Worm (Caenorhabditis elegans): ENCODE data around the gene nspg-11.
"Not testable (repeated sequence)": the region's sequence is repeated elsewhere in the genome, so short reads cannot be mapped to it uniquely, and the experiment has no call there.

nspg-11 gene

DNA sequence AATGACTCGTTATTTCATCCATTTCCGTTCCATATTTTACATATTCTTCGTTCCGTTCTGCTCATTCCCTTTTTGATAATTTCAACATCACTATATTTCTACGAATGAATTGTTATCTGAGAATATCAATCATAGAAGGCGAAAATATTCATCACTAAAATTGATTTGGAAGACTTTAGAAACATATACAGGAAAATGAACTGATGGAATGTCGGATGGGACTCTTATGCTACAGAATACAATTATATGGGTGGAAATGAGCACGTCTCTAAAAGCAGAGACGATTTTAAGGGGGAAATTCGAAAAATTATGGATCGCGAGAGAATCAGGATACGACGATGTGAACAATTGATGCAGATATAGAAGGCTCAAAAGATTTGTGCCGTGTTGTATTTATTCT is 3.9 kb downstream of the nspg-11 start:
- no peak for TF ChIP-seq unc-62 (GFP tag; optimal IDR thresholded peaks at IDR 0.05)

DNA sequence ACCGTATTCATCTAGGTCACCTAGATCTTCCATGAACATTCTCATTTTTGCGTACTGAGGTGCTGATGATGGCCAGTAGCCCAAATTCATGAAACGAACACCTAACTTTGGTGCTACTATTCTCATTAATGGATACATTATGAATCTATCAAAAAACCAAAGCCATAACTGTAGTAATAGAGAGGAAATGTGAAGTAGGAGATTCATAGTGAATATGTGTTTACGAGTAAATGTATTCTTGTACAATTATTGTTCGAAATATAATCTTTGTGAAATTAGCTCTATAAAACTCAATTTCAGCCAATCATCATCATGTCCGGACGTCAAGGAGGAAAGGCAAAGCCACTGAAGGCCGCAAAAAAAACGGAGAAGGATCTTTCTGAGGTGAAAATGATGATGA is 4.8 kb downstream of the nspg-11 start, which contains the start of the genes F49C12.11 and nemt-1:
Gene F49C12.11 (plus strand): TSS at position 301 of the 400 bp plus-strand sequence.
Gene nemt-1 (minus strand): TSS at position 360 of the 400 bp plus-strand sequence.
- TF ChIP-seq unc-62 (GFP tag; optimal IDR thresholded peaks at IDR 0.05): no peak

DNA sequence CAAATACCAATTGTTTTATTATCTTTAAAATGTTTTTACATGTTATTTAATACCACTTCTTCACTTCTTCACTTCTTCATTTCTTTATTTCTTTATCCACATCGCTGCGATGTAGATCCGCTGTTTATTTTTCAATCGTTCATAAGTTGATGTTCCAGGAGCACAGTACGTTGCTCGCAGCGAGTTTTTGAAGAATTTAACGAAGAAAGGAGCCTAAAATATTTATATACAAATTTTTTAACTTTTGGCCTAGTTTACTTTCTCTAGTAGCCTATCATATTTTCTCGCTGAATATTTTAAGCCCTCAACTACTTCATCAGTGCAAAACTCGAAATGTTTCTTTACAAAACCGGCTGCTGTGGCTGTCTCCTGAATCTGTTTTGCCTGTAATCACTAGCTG is 5.7 kb downstream of the nspg-11 start:
- no peak for TF ChIP-seq unc-62 (GFP tag; optimal IDR thresholded peaks at IDR 0.05)

DNA sequence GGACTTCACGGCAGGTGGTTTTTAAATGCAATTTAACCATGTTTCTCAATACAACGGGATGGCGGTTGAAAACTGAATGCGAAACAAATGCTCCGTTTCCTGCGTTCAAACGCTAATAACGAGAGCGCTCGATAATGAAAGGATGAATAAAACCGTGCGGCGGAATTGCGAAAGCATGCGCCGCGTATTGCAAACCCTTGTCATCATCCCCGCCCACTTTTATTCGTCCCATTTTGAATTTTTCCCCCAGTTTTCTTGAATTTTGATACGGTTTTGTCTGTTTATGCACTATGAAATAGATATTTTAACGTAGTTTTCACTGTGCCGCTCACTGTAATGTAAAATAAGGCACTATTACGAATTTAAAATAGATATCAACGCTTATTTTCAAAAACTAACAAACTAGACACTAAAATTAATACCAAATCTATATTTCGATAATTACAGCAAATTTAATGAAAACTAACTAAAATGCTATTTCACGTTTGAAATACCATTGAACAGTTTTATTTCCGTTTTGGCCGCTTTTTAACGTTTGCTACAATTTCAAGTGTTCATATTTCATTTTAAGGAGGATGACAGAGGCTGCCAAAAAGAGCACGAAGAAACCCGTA is 7.7 kb downstream of the nspg-11 start, which contains the start of the genes F49C12.9 and rpn-7:
Gene F49C12.9 (minus strand): TSS at position 148 of the 614 bp plus-strand sequence.
Gene rpn-7 (plus strand): TSS at position 564 of the 614 bp plus-strand sequence.
- TF ChIP-seq unc-62 (GFP tag; optimal IDR thresholded peaks at IDR 0.05): no peak

DNA sequence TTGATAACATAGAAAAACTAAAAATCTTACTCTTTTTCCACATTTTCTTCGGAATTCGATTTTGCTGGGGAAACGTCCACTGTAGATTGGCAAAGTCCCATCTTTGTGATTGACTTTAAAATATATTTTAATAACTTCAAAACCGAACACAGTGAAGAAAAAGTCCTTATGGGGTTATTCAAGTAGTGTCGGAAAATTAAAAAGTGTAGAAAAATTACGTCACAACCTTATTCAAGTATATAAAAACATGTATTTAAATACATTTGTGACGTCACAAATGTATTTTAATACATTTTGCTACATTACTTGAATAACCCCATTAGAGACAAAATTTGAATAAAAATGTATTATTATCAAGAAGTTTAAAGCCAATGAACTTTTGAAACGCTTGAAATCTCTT is 11.1 kb downstream of the nspg-11 start, which contains the start of gene F49C12.7:
Gene F49C12.7 (minus strand): TSS at position 101 of the 400 bp plus-strand sequence.
- not testable (repeated sequence) for TF ChIP-seq unc-62 (GFP tag; optimal IDR thresholded peaks at IDR 0.05)

DNA sequence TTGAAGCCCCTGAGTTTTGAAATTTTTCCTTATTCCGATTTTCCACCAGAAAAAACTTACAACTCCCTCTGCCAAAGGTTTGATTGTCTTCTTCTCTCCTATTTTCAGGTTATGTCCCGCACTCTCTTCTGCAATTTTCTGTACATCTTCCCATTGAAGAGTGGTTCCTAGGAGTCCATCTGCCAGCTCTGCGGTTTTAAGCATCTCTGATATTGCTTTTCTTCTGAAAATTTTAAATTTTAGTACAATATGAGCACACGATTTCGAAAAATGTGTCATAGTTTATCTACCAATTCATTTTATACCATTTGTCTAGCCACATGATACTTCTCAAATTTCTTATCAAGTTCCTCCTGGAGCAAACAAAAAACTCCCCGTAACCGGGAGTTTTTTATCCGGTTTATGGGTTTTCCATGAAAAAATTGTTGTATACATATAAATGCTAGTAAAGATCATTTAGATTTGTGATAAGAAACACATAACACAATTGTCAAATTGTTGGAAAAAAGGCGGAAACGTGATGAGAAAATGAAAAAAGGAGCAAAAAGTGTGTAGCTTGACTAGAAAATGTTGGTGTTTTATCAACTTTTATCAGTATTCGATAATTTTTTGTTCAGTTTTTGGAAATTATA is 12.8 kb downstream of the nspg-11 start:
- TF ChIP-seq unc-62 (GFP tag; optimal IDR thresholded peaks at IDR 0.05): no peak

DNA sequence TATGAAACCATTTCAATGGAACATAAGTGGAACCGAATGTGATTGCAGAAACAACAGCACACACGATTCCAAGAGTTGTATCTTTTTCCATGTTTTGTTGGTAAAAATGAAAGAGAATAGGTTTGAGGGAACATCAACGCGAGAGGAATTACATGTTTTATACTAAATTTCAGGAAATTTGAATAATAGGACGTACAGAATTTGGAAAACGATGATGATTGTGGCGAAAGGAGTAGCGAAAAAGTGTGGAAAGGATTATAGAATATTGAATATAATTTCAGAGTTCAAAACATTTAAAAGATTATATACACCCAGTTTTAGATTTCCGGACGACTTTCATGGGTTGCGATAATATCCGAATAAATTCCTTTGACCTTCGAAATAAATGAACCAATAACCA is 14.9 kb downstream of the nspg-11 start, which contains the start of gene F49C12.6:
Gene F49C12.6 (minus strand): TSS at position 101 of the 400 bp plus-strand sequence.
- TF ChIP-seq unc-62 (GFP tag; optimal IDR thresholded peaks at IDR 0.05): no peak

DNA sequence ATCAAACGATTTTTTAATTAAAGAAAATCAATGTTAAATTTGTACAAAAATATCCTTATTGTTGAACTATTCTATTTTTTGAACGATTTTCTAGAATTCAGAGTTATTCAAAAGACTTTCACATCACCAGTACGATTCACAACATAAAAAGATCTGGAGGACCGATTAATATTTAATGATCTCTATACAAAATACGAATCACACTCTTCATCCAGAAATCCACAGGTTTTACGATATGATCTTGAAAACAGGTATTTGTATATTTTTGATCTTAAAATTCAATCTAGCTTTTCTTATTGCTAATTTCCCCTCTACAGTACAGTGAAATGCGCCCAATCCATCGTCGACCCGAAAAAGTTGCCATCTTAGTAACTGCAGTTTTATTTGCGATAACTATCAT is 19.3 kb downstream of the nspg-11 start, which contains the start of gene F49C12.5:
Gene F49C12.5 (plus strand): TSS at position 301 of the 400 bp plus-strand sequence.
- TF ChIP-seq unc-62 (GFP tag; optimal IDR thresholded peaks at IDR 0.05): no peak

DNA sequence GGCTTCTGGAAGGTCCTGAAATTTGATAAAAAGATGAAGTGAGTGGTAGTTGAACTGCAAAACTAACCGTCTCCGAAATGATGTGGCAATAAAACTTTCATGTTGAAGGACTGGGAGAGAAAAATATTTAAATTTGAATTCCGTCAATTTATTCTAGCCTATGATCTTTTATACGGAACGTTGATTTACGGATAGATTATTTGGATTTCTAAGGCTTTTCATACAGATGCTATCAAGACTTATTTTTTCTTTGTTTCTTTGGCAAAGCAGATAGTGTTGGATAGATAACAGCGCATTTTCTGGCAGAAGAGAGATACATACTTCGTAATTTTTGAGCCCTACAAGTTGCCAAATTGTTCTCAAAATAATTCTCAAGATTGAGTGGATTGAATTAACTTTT is 19.9 kb downstream of the nspg-11 start, which contains the start of gene F49C12.4:
Gene F49C12.4 (minus strand): TSS at position 101 of the 400 bp plus-strand sequence.
- no peak for TF ChIP-seq unc-62 (GFP tag; optimal IDR thresholded peaks at IDR 0.05)

DNA sequence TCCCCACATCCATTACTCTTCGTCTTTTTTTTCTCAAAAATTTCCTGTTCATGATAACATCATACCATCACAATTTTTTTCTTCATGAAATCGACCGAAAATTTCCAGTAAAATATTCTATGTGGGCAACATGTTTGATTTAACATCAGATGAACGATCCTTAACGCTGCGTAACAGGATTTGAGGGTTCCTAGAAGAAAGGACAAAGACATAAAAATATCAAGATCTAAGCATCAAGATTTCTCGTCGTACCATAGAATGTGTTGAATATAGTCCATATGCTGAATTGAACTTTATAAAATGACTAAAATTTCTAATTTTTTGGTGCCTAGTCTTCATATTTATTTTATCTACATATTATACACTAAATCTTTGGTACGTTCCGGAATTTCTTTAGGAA is 23.8 kb downstream of the nspg-11 start, which contains the start of gene F49C12.3:
Gene F49C12.3 (plus strand): TSS at position 301 of the 400 bp plus-strand sequence.
- TF ChIP-seq unc-62 (GFP tag; optimal IDR thresholded peaks at IDR 0.05): no peak

DNA sequence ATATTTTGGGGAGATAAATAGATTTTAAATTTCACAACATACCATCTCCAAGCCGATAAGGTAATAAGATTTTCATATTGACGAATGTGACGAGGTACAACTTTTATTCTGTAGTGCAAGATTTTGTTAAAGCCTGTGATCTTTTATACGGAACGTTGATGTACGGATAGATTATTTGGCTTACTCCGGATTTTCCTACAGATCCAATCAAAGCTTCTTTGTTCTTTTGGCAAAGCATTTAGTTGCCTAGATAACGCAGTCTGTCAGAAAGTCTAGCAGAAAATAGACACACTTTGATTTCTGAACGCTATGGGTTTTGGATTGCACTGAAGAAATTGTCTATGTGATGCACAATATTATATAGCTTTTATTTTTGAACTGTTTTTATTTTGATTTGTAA is 24.7 kb downstream of the nspg-11 start, which contains the start of gene F49C12.2:
Gene F49C12.2 (minus strand): TSS at position 101 of the 400 bp plus-strand sequence.
- TF ChIP-seq unc-62 (GFP tag; optimal IDR thresholded peaks at IDR 0.05): no peak

DNA sequence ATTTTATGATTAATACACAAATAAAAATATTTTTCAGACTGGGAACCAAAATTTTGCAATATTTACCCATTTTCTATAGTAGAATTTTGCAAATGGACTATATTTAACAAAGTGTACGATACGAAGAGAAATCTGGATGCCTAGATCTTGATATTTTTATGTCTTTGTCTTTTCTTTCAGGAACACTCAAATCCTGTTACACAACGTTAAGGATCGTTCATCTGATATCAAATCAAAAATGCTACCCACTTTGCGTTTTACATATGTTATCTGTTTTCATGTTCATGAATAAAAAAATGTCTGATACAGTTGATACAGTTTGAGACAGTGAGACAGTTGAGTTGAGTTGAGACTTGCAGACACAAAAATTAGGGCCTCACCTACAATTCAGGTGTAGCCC is 27.6 kb downstream of the nspg-11 start, which contains the start of gene F49C12.1:
Gene F49C12.1 (minus strand): TSS at position 70 of the 400 bp plus-strand sequence.
- TF ChIP-seq unc-62 (GFP tag; optimal IDR thresholded peaks at IDR 0.05): no peak

DNA sequence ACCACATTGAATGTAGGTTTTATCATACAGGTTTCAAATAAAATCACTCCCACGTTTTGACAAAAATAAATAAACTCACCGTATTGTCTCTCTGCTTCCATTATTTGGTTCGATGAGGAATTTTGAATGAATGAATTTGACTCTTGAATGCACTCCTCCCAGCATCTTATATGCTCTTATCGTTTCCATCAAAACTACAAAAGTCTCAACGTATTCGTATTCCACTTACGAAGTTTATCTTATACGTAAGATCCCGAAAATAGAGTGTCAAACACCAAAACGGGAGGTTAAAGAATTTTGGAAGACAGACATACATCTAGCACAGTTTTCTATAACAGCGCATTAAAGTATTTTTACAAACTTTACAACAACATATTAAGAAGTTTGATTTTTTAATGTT is 30.1 kb downstream of the nspg-11 start, which contains the start of gene nhr-264:
Gene nhr-264 (minus strand): TSS at position 101 of the 400 bp plus-strand sequence.
- not testable (repeated sequence) for TF ChIP-seq unc-62 (GFP tag; optimal IDR thresholded peaks at IDR 0.05)

DNA sequence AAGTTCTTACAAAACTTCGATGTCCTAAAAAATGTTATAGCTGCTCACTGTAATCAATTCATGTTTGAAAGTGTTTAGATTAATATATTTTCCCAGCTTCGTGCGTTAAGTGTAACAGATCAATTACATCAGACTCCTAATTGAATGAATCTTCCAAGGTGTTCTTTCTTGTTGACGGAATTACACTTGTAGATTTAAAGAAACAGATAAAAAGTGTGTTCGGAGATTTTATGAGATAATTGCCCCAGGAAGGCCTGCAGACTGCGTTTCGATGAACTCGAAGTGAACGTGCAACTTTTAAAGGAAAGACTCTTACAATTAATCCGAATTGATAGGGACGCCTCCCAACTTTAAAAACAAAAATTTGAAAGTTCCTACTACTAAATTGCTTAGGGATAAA is 34.3 kb downstream of the nspg-11 start:
- TF ChIP-seq unc-62 (GFP tag; optimal IDR thresholded peaks at IDR 0.05): no peak

DNA sequence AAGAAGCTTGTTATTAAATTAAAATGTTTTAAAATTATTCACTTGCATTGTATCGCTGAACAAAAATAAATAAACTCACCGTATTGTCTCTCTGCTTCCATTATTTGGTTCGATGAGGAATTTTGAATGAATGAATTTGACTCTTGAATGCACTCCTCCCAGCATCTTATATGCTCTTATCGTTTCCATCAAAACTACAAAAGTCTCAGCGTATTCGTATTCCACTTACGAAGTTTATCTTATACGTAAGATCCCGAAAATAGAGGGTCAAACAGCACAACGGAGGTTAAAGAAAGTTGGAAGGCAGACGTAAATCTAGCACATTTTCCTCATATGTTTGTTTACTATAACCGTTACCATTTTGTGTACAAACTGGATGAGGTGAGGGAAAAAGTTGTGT is 37.6 kb downstream of the nspg-11 start, which contains the start of gene nhr-267:
Gene nhr-267 (minus strand): TSS at position 101 of the 400 bp plus-strand sequence.
- not testable (repeated sequence) for TF ChIP-seq unc-62 (GFP tag; optimal IDR thresholded peaks at IDR 0.05)

DNA sequence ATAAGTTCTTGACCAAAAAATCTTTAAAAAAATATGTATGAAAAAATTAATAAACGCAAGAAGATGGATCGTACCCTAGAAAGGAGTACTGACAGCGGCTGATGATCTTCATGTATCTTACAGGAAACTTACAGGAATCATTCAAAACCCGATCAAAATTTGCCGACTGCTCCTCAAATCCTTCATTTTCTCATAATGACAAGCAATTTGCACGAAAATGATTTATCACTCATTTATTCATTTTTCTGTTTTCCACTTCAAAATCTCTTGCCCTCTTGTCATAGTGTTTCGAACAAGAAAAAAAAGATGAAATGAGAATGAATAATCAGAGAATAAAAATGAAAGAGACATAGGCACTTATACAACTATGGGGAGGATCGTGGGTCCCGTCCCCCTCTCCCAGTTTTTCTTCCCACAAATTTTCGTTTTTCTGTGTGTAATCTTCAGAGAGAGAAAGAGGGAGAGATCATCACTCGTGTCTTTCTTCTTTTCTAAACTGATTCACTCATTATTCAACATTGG is 49.8 kb downstream of the nspg-11 start, which contains the start of gene nmy-3:
Gene nmy-3 (plus strand): TSS at position 472 of the 522 bp plus-strand sequence.
- no peak for TF ChIP-seq unc-62 (GFP tag; optimal IDR thresholded peaks at IDR 0.05)
